Worm (Caenorhabditis elegans) whole organism, L3 larva: Measurements from ENCODE around the gene twk-21.

Source experiments
- aly-2 ChIP-seq: fragments of 150-350 bp; optimal IDR thresholded peaks from 2 replicates; lab custom pipeline; 2014; ENCODE audit warnings: missing biosample characterization, missing genetic modification characterization
- ama-1 ChIP-seq: fragments of 150-350 bp; optimal IDR thresholded peaks from 2 replicates; lab custom pipeline; 2018
- ceh-16 ChIP-seq: sonication (generic microtip); optimal IDR thresholded peaks from 2 replicates; lab custom pipeline; 2017; ENCODE audit warnings: missing biosample characterization, missing genetic modification characterization
- ceh-28 ChIP-seq: fragments of 150-350 bp; optimal IDR thresholded peaks from 2 replicates; lab custom pipeline; 2014; ENCODE audit warnings: missing biosample characterization, missing genetic modification reagents, missing genetic modification characterization
- ceh-82 ChIP-seq: fragments of 150-350 bp; optimal IDR thresholded peaks from 2 replicates; lab custom pipeline; 2014; ENCODE audit warnings: missing biosample characterization, missing genetic modification characterization
- ceh-9 ChIP-seq: sonication (generic microtip); optimal IDR thresholded peaks from 2 replicates; lab custom pipeline; 2018; ENCODE audit warnings: missing biosample characterization, missing genetic modification characterization
- daf-12 ChIP-seq: fragments of 150-350 bp; optimal IDR thresholded peaks from 2 replicates; lab custom pipeline; 2014; ENCODE audit warnings: missing biosample characterization, missing genetic modification reagents, missing genetic modification characterization
- egl-27 ChIP-seq: sonication (generic microtip); optimal IDR thresholded peaks from 4 replicates; lab custom pipeline; 2017; ENCODE audit warnings: missing biosample characterization, missing genetic modification reagents, missing genetic modification characterization
- elt-1 ChIP-seq: fragments of 150-350 bp; optimal IDR thresholded peaks from 2 replicates; lab custom pipeline; 2014; ENCODE audit warnings: missing biosample characterization, missing genetic modification characterization
- elt-2 ChIP-seq: sonication (generic microtip); optimal IDR thresholded peaks from 2 replicates; lab custom pipeline; 2016; ENCODE audit warnings: missing genetic modification reagents, mild to moderate bottlenecking, missing genetic modification characterization, missing compliant biosample characterization
- elt-3 ChIP-seq, 3 experiments: fragments of 150-350 bp in 1 of 3; sonication (generic microtip) in 2 of 3; optimal IDR thresholded peaks; 2 replicates in 2 of 3; 4 replicates in 1 of 3; lab custom pipeline; 2014 to 2017; ENCODE audit warnings: missing biosample characterization in 3 of 3, missing genetic modification characterization in 3 of 3
- eor-1 ChIP-seq, 2 experiments: fragments of 150-350 bp; optimal IDR thresholded peaks; 2 replicates each; lab custom pipeline; 2014 to 2018; ENCODE audit warnings: missing biosample characterization in 2 of 2, missing genetic modification characterization in 2 of 2
- fkh-10 ChIP-seq: sonication (generic microtip); optimal IDR thresholded peaks from 2 replicates; lab custom pipeline; 2017; ENCODE audit warnings: missing biosample characterization, missing genetic modification reagents, missing genetic modification characterization
- fkh-2 ChIP-seq: fragments of 150-350 bp; optimal IDR thresholded peaks from 2 replicates; lab custom pipeline; 2014; ENCODE audit warnings: missing biosample characterization, missing genetic modification reagents, missing genetic modification characterization
- fos-1 ChIP-seq: fragments of 150-350 bp; optimal IDR thresholded peaks from 2 replicates; lab custom pipeline; 2014; ENCODE audit warnings: missing biosample characterization, missing genetic modification characterization
- hmg-11 ChIP-seq: sonication (generic microtip); optimal IDR thresholded peaks from 2 replicates; lab custom pipeline; 2016; ENCODE audit warnings: missing genetic modification characterization, missing compliant biosample characterization
- lin-39 ChIP-seq: fragments of 150-350 bp; optimal IDR thresholded peaks from 2 replicates; lab custom pipeline; 2018; ENCODE audit warnings: missing biosample characterization, missing genetic modification reagents, missing genetic modification characterization
- lsy-12 ChIP-seq: sonication (generic microtip); optimal IDR thresholded peaks from 2 replicates; lab custom pipeline; 2016; ENCODE audit warnings: mild to moderate bottlenecking, missing genetic modification characterization, missing compliant biosample characterization
- mdl-1 ChIP-seq: fragments of 150-350 bp; optimal IDR thresholded peaks from 2 replicates; lab custom pipeline; 2014; ENCODE audit warnings: missing biosample characterization, missing genetic modification characterization
- mml-1 ChIP-seq: fragments of 150-350 bp; sonication (generic microtip); optimal IDR thresholded peaks from 3 replicates; lab custom pipeline; 2014; ENCODE audit warnings: missing biosample characterization, missing genetic modification characterization
- nfya-1 ChIP-seq: sonication (generic microtip); optimal IDR thresholded peaks from 2 replicates; lab custom pipeline; 2017; ENCODE audit warnings: missing genetic modification characterization, mild to moderate bottlenecking, missing compliant biosample characterization, antibody characterized with exemption, moderate library complexity; ENCODE audit not compliant: insufficient read depth
- nhr-12 ChIP-seq: fragments of 150-350 bp; optimal IDR thresholded peaks from 2 replicates; lab custom pipeline; 2014; ENCODE audit warnings: missing biosample characterization, missing genetic modification characterization
- nhr-23 ChIP-seq: fragments of 150-350 bp; optimal IDR thresholded peaks from 2 replicates; lab custom pipeline; 2014; ENCODE audit warnings: missing biosample characterization, missing genetic modification reagents, missing genetic modification characterization
- nhr-237 ChIP-seq: fragments of 150-350 bp; optimal IDR thresholded peaks from 2 replicates; lab custom pipeline; 2014; ENCODE audit warnings: missing biosample characterization, missing genetic modification characterization
- nhr-25 ChIP-seq: sonication (generic microtip); optimal IDR thresholded peaks from 2 replicates; lab custom pipeline; 2017; ENCODE audit warnings: missing biosample characterization, missing genetic modification characterization
- nhr-43 ChIP-seq: sonication (generic microtip); optimal IDR thresholded peaks from 2 replicates; lab custom pipeline; 2016; ENCODE audit warnings: mild to moderate bottlenecking, missing genetic modification characterization, missing compliant biosample characterization; ENCODE audit not compliant: poor library complexity, severe bottlenecking
- nhr-67 ChIP-seq: fragments of 150-350 bp; optimal IDR thresholded peaks from 2 replicates; lab custom pipeline; 2014; ENCODE audit warnings: missing biosample characterization, missing genetic modification characterization
- nhr-76 ChIP-seq: fragments of 150-350 bp; sonication (generic microtip); optimal IDR thresholded peaks from 5 replicates; lab custom pipeline; 2014; ENCODE audit warnings: missing biosample characterization, missing genetic modification characterization
- nhr-77 ChIP-seq: fragments of 150-350 bp; optimal IDR thresholded peaks from 2 replicates; lab custom pipeline; 2014; ENCODE audit warnings: missing biosample characterization, missing genetic modification characterization
- pha-4 ChIP-seq: fragments of 150-350 bp; optimal IDR thresholded peaks from 2 replicates; lab custom pipeline; 2014; ENCODE audit warnings: missing biosample characterization, missing genetic modification reagents, missing genetic modification characterization
- pqm-1 ChIP-seq: fragments of 150-350 bp; optimal IDR thresholded peaks from 2 replicates; lab custom pipeline; 2017; ENCODE audit warnings: missing biosample characterization, missing genetic modification characterization, inconsistent platforms
- skn-1 ChIP-seq: fragments of 150-350 bp; optimal IDR thresholded peaks from 2 replicates; lab custom pipeline; 2014; ENCODE audit warnings: missing biosample characterization, missing genetic modification characterization
- snpc-4 ChIP-seq: fragments of 150-350 bp; optimal IDR thresholded peaks from 2 replicates; lab custom pipeline; 2014; ENCODE audit warnings: missing biosample characterization, missing genetic modification characterization
- tbx-2 ChIP-seq: sonication (generic microtip); optimal IDR thresholded peaks from 2 replicates; lab custom pipeline; 2016; ENCODE audit warnings: mild to moderate bottlenecking, missing genetic modification characterization, missing compliant biosample characterization
- unc-39 ChIP-seq: sonication (generic microtip); optimal IDR thresholded peaks from 4 replicates; lab custom pipeline; 2017; ENCODE audit warnings: missing biosample characterization, missing genetic modification characterization
- unc-62 ChIP-seq: fragments of 150-350 bp; sonication (generic microtip); optimal IDR thresholded peaks from 4 replicates; lab custom pipeline; 2014; ENCODE audit warnings: missing biosample characterization, missing genetic modification reagents, missing genetic modification characterization
- zag-1 ChIP-seq: fragments of 150-350 bp; optimal IDR thresholded peaks from 2 replicates; lab custom pipeline; 2014; ENCODE audit warnings: missing biosample characterization, missing genetic modification characterization
- ztf-4 ChIP-seq: fragments of 150-350 bp; optimal IDR thresholded peaks from 2 replicates; lab custom pipeline; 2014; ENCODE audit warnings: missing biosample characterization, missing genetic modification characterization

Gene twk-21

DNA sequence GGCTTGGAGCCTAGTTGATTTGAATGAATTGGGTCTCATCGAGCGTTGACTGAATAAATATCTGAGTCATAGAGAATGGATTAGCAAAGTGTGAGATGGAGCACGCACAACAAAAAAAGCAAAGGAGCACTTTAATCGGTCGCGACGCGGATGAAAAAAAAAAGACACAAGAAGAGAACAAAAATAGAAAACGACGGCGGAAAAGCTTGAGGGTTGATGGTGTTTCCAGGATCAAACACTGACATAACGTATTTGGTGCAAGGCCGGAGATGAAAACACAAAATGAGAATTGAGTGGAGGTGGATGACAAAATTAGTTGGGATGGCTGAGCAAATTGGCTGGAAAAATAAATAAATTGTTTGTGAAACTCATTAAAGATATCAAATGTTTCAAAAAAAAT, 6.8 kb upstream of the twk-21 start, which contains the start of gene F52E10.4:
F52E10.4 (minus strand) TSS at position 101 of the 400 bp plus-strand sequence.
- TF ChIP-seq lsy-12 (tag; lab: Kevin White, UChicago) (no peak), snpc-4 (tag; lab: Kevin White, UChicago) (no peak), elt-3 (tag; optimal IDR thresholded peaks at IDR 0.05; lab: Kevin White, UChicago) (no peak), fkh-2 (no peak)

DNA sequence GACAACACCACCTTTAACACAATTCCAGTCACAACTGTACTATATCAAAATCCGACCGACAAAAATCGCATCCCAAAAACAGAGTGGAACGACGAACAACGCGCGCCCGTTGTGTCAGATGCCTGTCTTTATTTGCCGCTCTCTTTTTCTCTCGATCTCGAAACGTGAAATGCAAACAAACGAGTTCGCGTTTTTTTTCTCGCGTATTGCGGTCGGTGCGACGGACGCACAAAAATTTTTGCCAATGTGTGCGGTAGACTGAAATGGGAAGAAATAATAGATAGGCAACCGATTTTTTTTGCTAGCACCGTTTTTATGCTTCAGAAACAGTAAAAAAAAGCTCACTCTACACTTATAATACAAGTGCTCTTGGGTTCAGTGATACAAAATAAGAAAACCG, 2.6 kb upstream of the twk-21 start:
- TF ChIP-seq nhr-77 (tag; lab: Kevin White, UChicago) (no peak), hmg-11 (tag; lab: Kevin White, UChicago) (peak; percentile 27), elt-2 (tag; lab: Kevin White, UChicago) (peak; percentile 9), pha-4 (tag; lab: Kevin White, UChicago) (peak; percentile 68)

DNA sequence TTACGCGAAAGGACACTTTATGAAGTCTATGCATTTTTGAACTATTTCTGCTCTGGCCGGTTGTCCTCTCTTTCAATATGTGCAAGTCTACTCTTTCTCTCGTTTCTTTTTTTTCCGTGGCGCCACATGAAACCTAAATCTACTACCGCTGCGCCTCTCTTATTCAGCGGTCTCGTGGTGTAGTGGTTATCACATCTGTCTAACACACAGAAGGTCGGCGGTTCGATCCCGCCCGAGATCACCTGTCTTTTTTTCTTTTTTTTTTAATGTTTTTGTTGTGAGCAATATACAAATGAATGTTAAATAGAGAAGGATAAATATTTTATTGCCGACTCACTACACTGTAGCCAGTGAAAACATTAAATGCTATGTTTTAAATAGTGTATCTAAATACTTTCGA, 1.5 kb upstream of the twk-21 start:
- TF ChIP-seq ztf-4 (peak; percentile 39), ama-1 (lab: Kevin White, UChicago) (no peak), egl-27 (tag; lab: Kevin White, UChicago) (no peak), zag-1 (tag; lab: Kevin White, UChicago) (no peak), mdl-1 (tag; lab: Kevin White, UChicago) (no peak), lsy-12 (tag; lab: Kevin White, UChicago) (peak; percentile 46), unc-39 (tag; lab: Kevin White, UChicago) (no peak), daf-12 (tag; lab: Kevin White, UChicago) (no peak), skn-1 (tag; lab: Kevin White, UChicago) (no peak), nhr-76 (tag; lab: Kevin White, UChicago) (no peak), tbx-2 (tag; lab: Kevin White, UChicago) (peak; percentile 52), elt-3 (tag; optimal IDR thresholded peaks at IDR 0.05; lab: Kevin White, UChicago) (no peak), lin-39 (tag; lab: Kevin White, UChicago) (peak; percentile 49), hmg-11 (tag; lab: Kevin White, UChicago) (peak; percentile 92), ceh-28 (tag; lab: Kevin White, UChicago) (no peak), snpc-4 (tag; lab: Kevin White, UChicago) (peak; percentile 26), elt-1 (tag; lab: Kevin White, UChicago) (no peak), nhr-43 (tag; lab: Kevin White, UChicago) (peak; percentile 65), pha-4 (tag; lab: Kevin White, UChicago) (peak; percentile 67), elt-2 (tag; lab: Kevin White, UChicago) (peak; percentile 12), nfya-1 (peak; percentile 34)

DNA sequence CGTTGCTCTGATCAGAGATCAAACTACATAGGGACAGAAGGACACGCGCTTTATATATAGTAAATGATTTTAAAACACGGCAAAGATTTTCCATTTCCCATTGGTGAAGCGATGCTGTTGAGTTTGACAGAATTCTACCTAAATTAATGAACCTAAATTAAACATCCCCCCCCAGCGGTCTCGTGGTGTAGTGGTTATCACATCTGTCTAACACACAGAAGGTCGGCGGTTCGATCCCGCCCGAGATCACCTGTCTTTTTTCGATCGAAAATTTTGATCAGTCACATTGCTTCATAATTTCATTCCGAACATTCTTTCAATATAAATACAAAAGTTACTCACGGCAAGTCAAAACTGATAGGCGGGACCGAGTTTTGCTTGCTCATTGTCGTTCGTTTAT, 475 bp upstream of the twk-21 start:
- TF ChIP-seq nhr-43 (tag; lab: Kevin White, UChicago) (peak; percentile 6), elt-2 (tag; lab: Kevin White, UChicago) (peak; percentile 19)

DNA sequence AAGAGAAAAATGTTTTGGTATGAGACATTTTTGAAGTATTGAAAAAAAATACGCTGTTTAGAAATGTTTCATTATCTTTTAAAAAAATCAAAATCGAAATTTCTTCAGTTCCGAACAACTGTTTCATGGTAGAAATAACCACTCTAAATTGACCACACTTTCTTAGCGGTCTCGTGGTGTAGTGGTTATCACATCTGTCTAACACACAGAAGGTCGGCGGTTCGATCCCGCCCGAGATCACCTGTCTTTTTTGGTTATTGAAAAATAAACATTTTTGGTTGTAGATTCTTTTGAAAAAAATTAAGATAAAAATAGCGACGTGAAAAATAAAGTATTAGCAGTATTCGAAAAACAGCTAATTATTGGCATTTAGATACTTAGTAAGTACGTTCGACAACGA, 730 bp downstream of the twk-21 start:
- TF ChIP-seq ceh-16 (tag; lab: Kevin White, UChicago) (no peak), nhr-76 (tag; lab: Kevin White, UChicago) (no peak), elt-3 (tag; optimal IDR thresholded peaks at IDR 0.05; lab: Kevin White, UChicago) (no peak), fkh-2 (no peak), nhr-12 (no peak), eor-1 (tag; optimal IDR thresholded peaks at IDR 0.05; lab: Kevin White, UChicago) (no peak), pha-4 (tag; lab: Kevin White, UChicago) (no peak), mdl-1 (tag; lab: Kevin White, UChicago) (no peak), hmg-11 (tag; lab: Kevin White, UChicago) (no peak), zag-1 (tag; lab: Kevin White, UChicago) (no peak), ceh-82 (tag; lab: Kevin White, UChicago) (no peak), fos-1 (tag; lab: Kevin White, UChicago) (no peak), tbx-2 (tag; lab: Kevin White, UChicago) (no peak), daf-12 (tag; lab: Kevin White, UChicago) (no peak), aly-2 (tag; lab: Kevin White, UChicago) (no peak), pqm-1 (tag; lab: Kevin White, UChicago) (peak; percentile 21), nhr-25 (tag; lab: Kevin White, UChicago) (peak; percentile 14), egl-27 (tag; lab: Kevin White, UChicago) (no peak), nhr-237 (tag; lab: Kevin White, UChicago) (no peak), elt-1 (tag; lab: Kevin White, UChicago) (no peak), nhr-23 (tag; lab: Kevin White, UChicago) (peak; percentile 4), fkh-10 (GFP tag; lab: Kevin White, UChicago) (no peak), unc-62 (no peak), ceh-9 (tag; lab: Kevin White, UChicago) (no peak), mml-1 (tag; lab: Kevin White, UChicago) (no peak), elt-2 (tag; lab: Kevin White, UChicago) (peak; percentile 43), nhr-67 (no peak), lsy-12 (tag; lab: Kevin White, UChicago) (no peak)
